Fruit fly (Drosophila melanogaster): ENCODE data around the gene Pxn.
A peak's percentile ranks its signal among the peaks of the same experiment; 100 is the strongest.

The Pxn gene

DNA sequence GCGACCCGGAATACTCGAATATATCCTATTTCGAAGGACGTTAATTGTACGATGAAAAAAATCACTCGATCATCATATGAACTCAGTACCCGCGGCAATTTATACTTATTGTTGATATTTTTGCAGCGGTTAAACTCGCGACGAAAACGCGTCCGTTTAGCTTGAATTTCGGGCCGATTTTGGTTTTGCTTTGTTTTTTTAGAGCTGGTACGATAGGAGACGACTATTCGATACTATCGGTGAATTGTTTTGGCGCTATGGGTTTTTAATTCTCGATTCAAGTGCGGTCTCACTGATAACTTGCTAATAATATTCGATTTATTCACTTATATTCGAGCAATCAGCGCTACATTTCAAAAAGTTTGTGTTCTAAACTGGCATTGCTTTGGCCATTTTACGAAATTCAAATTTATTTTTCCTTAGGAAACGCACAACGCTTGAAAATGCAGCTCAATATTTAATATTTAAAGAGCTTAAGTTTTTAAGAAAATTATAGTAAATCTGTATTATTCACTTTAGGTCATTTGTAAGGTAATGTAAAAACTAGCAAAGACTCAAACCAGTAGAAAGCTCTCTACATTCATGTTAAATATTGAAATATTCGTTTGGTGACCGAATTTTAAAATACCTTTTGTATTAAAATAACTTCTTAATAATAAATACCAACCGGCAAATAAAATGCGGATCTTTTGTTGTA lies 75.6 kb downstream of the Pxn start, which contains the start of gene Spn (continued):
- TF ChIP-seq CG11762 (GFP tag; optimal IDR thresholded peaks at IDR 0.05; ENCODE audit: insufficient read depth): no peak
- no peak for TF ChIP-seq spab (GFP tag; optimal IDR thresholded peaks at IDR 0.05)
- TF ChIP-seq CG4318 (GFP tag; optimal IDR thresholded peaks at IDR 0.05): no peak
- peak; percentile 41 for TF ChIP-seq lz (GFP tag; optimal IDR thresholded peaks at IDR 0.05)
- no peak for TF ChIP-seq CG6163 (GFP tag; IDR thresholded peaks at IDR 0.05)
- TF ChIP-seq Eip93F (GFP tag; optimal IDR thresholded peaks at IDR 0.05): peak; percentile 6
- peak; percentile 82 for TF ChIP-seq Eip78C (GFP tag)
- TF ChIP-seq esn (GFP tag; optimal IDR thresholded peaks at IDR 0.05): peak; percentile 54

DNA sequence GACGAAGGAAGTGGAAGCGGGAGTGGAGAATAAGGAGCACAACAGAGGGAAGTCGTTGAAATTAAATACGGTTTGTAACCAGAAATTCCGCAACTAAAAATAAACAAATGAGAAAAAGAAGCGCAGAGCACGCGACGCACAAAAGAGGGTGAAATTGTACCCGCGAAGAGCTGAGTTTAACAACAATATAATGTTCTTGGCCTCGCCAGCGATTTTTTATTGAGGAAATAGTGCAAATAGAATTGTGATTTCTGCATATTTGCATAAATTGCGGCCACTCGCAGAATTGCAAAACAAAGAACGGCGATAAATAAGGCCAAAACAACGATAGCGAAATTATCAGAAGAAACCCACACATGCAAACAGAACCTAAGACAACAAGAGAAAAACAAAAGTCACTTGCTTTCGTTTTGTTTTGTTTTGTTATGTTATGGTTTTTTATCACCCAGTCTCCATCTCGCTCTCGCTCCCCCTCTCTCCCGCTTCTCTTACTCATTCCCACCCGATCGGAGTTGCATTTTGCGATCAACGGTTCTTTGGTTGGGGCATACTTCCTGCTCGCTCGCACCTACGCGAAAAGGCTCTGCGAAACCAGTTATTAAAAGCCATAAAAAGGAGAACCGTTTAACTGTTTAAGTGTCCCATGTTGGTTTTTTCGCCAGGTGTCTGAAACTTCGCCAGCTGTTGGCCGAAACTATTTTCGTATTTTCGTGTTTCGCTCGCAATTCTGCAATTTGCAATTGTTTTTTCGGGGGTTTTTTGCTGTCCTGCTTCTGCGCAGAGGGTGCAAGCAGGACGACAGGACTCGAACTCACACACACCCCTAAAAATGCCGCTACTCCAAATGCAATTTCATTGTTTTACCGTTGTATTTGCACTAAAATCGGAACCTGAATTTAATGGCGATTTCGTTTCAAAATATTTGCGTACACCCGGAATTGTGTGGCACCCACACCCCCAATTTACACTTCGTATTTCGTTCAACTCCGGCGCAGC lies 76.7 kb downstream of the Pxn start:
- peak; percentile 48 for TF ChIP-seq Sox102F (GFP tag; optimal IDR thresholded peaks at IDR 0.05)
- no peak for TF ChIP-seq Hr39 (GFP tag; optimal IDR thresholded peaks at IDR 0.05)
- TF ChIP-seq topi (GFP tag; optimal IDR thresholded peaks at IDR 0.05): no peak
- TF ChIP-seq fd59A (GFP tag; optimal IDR thresholded peaks at IDR 0.05): no peak
- TF ChIP-seq Sox15 (GFP tag; optimal IDR thresholded peaks at IDR 0.05): no peak
- TF ChIP-seq CG15336 (GFP tag; IDR thresholded peaks at IDR 0.05): peak; percentile 74
- peak; percentile 50 for TF ChIP-seq net (GFP tag; optimal IDR thresholded peaks at IDR 0.05)
- no peak for TF ChIP-seq CG7368 (GFP tag; optimal IDR thresholded peaks at IDR 0.05)
- no peak for TF ChIP-seq Eip78C (GFP tag)
- TF ChIP-seq fkh (GFP tag; optimal IDR thresholded peaks at IDR 0.05): no peak
- peak; percentile 7 for TF ChIP-seq Sox14 (GFP tag; optimal IDR thresholded peaks at IDR 0.05)
- TF ChIP-seq CG9139 (GFP tag; optimal IDR thresholded peaks at IDR 0.05): peak; percentile 82
- peak; percentile 66 for TF ChIP-seq CG3032 (tag; optimal IDR thresholded peaks at IDR 0.05)
- peak; percentile 53 for TF ChIP-seq dsx (GFP tag; optimal IDR thresholded peaks at IDR 0.05; ENCODE audit: poor library complexity, severe bottlenecking)
- TF ChIP-seq CG11294 (GFP tag; IDR thresholded peaks at IDR 0.05): no peak; the same call in 1 of the 2 replicates
- TF ChIP-seq Ets96B (tag; optimal IDR thresholded peaks at IDR 0.05): peak; percentile 65
- TF ChIP-seq CG8319 (GFP tag; optimal IDR thresholded peaks at IDR 0.05): no peak
- TF ChIP-seq Eip75B (GFP tag; optimal IDR thresholded peaks at IDR 0.05): peak; percentile 15
- peak; percentile 1 for TF ChIP-seq spab (GFP tag; optimal IDR thresholded peaks at IDR 0.05)
- peak; percentile 41 for TF ChIP-seq CG6854 (GFP tag; optimal IDR thresholded peaks at IDR 0.05)
- TF ChIP-seq svp (GFP tag): no peak
- peak; percentile 88 for TF ChIP-seq eg (GFP tag; IDR thresholded peaks at IDR 0.05)
- peak; percentile 78 for TF ChIP-seq CG8119 (GFP tag; IDR thresholded peaks at IDR 0.05)
- peak; percentile 49 for TF ChIP-seq vri (GFP tag; optimal IDR thresholded peaks at IDR 0.05)
- no peak for TF ChIP-seq Hr4 (GFP tag; optimal IDR thresholded peaks at IDR 0.05)
- peak; percentile 23 for TF ChIP-seq CG11762 (GFP tag; optimal IDR thresholded peaks at IDR 0.05; ENCODE audit: insufficient read depth)
- peak; percentile 70 for TF ChIP-seq Lpt (GFP tag; optimal IDR thresholded peaks at IDR 0.05)
- peak; percentile 65 for TF ChIP-seq CG1621 (tag; optimal IDR thresholded peaks at IDR 0.05)
- peak; percentile 48 for TF ChIP-seq CG6808 (GFP tag; optimal IDR thresholded peaks at IDR 0.05)
- peak; percentile 57 to 71 for TF ChIP-seq ss (GFP tag; optimal IDR thresholded peaks at IDR 0.05)
- peak; percentile 55 for TF ChIP-seq Blimp-1 (GFP tag; optimal IDR thresholded peaks at IDR 0.05)
- TF ChIP-seq OdsH (GFP tag; optimal IDR thresholded peaks at IDR 0.05): peak; percentile 19
- no peak for TF ChIP-seq fd85E (GFP tag; optimal IDR thresholded peaks at IDR 0.05)
- TF ChIP-seq CG6163 (GFP tag; IDR thresholded peaks at IDR 0.05): peak; percentile 90
- peak; percentile 9 for TF ChIP-seq Met (GFP tag; optimal IDR thresholded peaks at IDR 0.05)
- peak; percentile 77 for TF ChIP-seq CG16779 (tag; optimal IDR thresholded peaks at IDR 0.05)
- TF ChIP-seq salr (GFP tag; optimal IDR thresholded peaks at IDR 0.05): peak in 1 of 2 experiments; percentile 47
- TF ChIP-seq CG10669 (GFP tag; optimal IDR thresholded peaks at IDR 0.05): peak; percentile 26
- no peak for TF ChIP-seq CG4318 (GFP tag; optimal IDR thresholded peaks at IDR 0.05)
